Worm (Caenorhabditis elegans) whole organism, young adult: ENCODE measurements around the gene C14A6.7.

Experiments used
- F55B11.4 ChIP-seq: sonication (generic microtip); optimal IDR thresholded peaks from 2 replicates; lab custom pipeline; 2016; ENCODE audit warnings: missing compliant biosample characterization, missing genetic modification characterization, borderline replicate concordance; ENCODE audit not compliant: insufficient read depth
- F57A8.1 ChIP-seq: fragments of 200-800 bp; sonication (Bioruptor generic); optimal IDR thresholded peaks from 2 replicates; lab custom pipeline; 2018; ENCODE audit warnings: mild to moderate bottlenecking, missing genetic modification characterization, moderate library complexity, missing compliant biosample characterization
- ceh-79 ChIP-seq: sonication (generic microtip); optimal IDR thresholded peaks from 2 replicates; lab custom pipeline; 2017; ENCODE audit warnings: mild to moderate bottlenecking, missing genetic modification characterization, missing compliant biosample characterization
- nfya-1 ChIP-seq: sonication (generic microtip); optimal IDR thresholded peaks from 2 replicates; lab custom pipeline; 2017; ENCODE audit warnings: antibody characterized with exemption, missing compliant biosample characterization, missing genetic modification characterization, borderline replicate concordance; ENCODE audit not compliant: insufficient read depth
- nhr-179 ChIP-seq: sonication (generic microtip); optimal IDR thresholded peaks from 2 replicates; lab custom pipeline; 2016; ENCODE audit warnings: mild to moderate bottlenecking, missing genetic modification characterization, missing compliant biosample characterization

ce11 chrV:18212848-18213247 lies 44.7 kb upstream of the C14A6.7 start:
- TF ChIP-seq F55B11.4 (tag; lab: Kevin White, UChicago), result no peak
- no peak for TF ChIP-seq ceh-79 (tag; lab: Kevin White, UChicago)
- TF ChIP-seq nfya-1 (tag; lab: Kevin White, UChicago), result no peak
- TF ChIP-seq nhr-179 (tag; lab: Kevin White, UChicago), result no peak
- no peak for TF ChIP-seq F57A8.1 (GFP tag; lab: Kevin White, UChicago)
